Fruit fly (Drosophila melanogaster) whole organism, prepupa: ENCODE measurements around the gene larp.

Experiments
- Blimp-1 ChIP-seq: fragments of 200-800 bp; sonication (Bioruptor generic); optimal IDR thresholded peaks from 3 replicates; lab custom pipeline; 2017; ENCODE audit warnings: missing biosample characterization, missing genetic modification characterization, mild to moderate bottlenecking, moderate library complexity, missing genetic modification reagents
- lz ChIP-seq: fragments of 200-800 bp; sonication (Bioruptor generic); optimal IDR thresholded peaks from 3 replicates; lab custom pipeline; 2016; ENCODE audit warnings: missing biosample characterization, missing genetic modification characterization

- TF ChIP-seq lz (GFP tag; lab: Kevin White, UChicago) (peak; percentile 66), Blimp-1 (no peak)
These were observed at the start of gene larp for dm6 chr3R:28336046-28336771.
